Fruit fly (Drosophila melanogaster) whole organism, embryonic: ENCODE data around the gene CIA30.

Source experiments
- ATbp ChIP-seq: fragments of 200-800 bp; sonication (Bioruptor generic); optimal IDR thresholded peaks from 2 replicates; lab custom pipeline; 2017; ENCODE audit warnings: missing biosample characterization, mild to moderate bottlenecking, missing genetic modification characterization, missing genetic modification reagents
- Antp ChIP-seq: fragments of 200-800 bp; sonication (Bioruptor generic); optimal IDR thresholded peaks from 3 replicates; lab custom pipeline; 2016; ENCODE audit warnings: missing biosample characterization, missing genetic modification characterization
- B-H2 ChIP-seq: fragments of 200-800 bp; sonication (Bioruptor generic); optimal IDR thresholded peaks from 2 replicates; lab custom pipeline; 2018; ENCODE audit warnings: missing biosample characterization, mild to moderate bottlenecking, missing genetic modification characterization
- BEAF-32 ChIP-seq: fragments of 200-800 bp; sonication (Bioruptor generic); optimal IDR thresholded peaks from 3 replicates; lab custom pipeline; 2017; ENCODE audit warnings: missing biosample characterization, missing genetic modification characterization, mild to moderate bottlenecking, moderate library complexity, missing genetic modification reagents
- CG11247 ChIP-seq: fragments of 200-800 bp; sonication (Bioruptor generic); IDR thresholded peaks from 2 replicates; pipeline ENCODE4 v1.3.6; 2022; ENCODE audit warnings: missing biosample characterization, missing genetic modification characterization
- CG12236 ChIP-seq: fragments of 200-800 bp; sonication (Bioruptor generic); optimal IDR thresholded peaks from 2 replicates; lab custom pipeline; 2016; ENCODE audit warnings: missing biosample characterization, missing genetic modification characterization
- CG12391 ChIP-seq: fragments of 200-800 bp; sonication (Bioruptor generic); optimal IDR thresholded peaks from 3 replicates; lab custom pipeline; 2018; ENCODE audit warnings: missing biosample characterization, mild to moderate bottlenecking, missing genetic modification characterization, moderate library complexity
- CG12769 ChIP-seq: fragments of 200-800 bp; sonication (Bioruptor generic); optimal IDR thresholded peaks from 2 replicates; lab custom pipeline; 2019; ENCODE audit warnings: missing biosample characterization, mild to moderate bottlenecking, missing genetic modification characterization, moderate library complexity
- CG14860 ChIP-seq: fragments of 200-800 bp; sonication (Bioruptor generic); IDR thresholded peaks from 3 replicates; pipeline ENCODE4 v1.3.6; 2022; ENCODE audit warnings: missing biosample characterization, missing genetic modification characterization; ENCODE audit not compliant: partially characterized antibody
- CG14965 ChIP-seq: fragments of 200-800 bp; sonication (Bioruptor generic); optimal IDR thresholded peaks from 2 replicates; lab custom pipeline; 2016; ENCODE audit warnings: missing biosample characterization, missing genetic modification characterization, borderline replicate concordance
- CG15696 ChIP-seq: fragments of 200-800 bp; sonication (Bioruptor generic); optimal IDR thresholded peaks from 2 replicates; lab custom pipeline; 2019; ENCODE audit warnings: missing biosample characterization, mild to moderate bottlenecking, missing genetic modification characterization, moderate library complexity
- CG17359 ChIP-seq: fragments of 200-800 bp; sonication (Bioruptor generic); optimal IDR thresholded peaks from 3 replicates; lab custom pipeline; 2018; ENCODE audit warnings: missing biosample characterization, mild to moderate bottlenecking, missing genetic modification characterization, moderate library complexity
- CG1792 ChIP-seq: fragments of 200-800 bp; sonication (Bioruptor generic); optimal IDR thresholded peaks from 2 replicates; lab custom pipeline; 2016; ENCODE audit warnings: missing biosample characterization, missing genetic modification characterization
- CG1832 ChIP-seq: fragments of 200-800 bp; sonication (Bioruptor generic); optimal IDR thresholded peaks from 2 replicates; lab custom pipeline; 2017; ENCODE audit warnings: missing biosample characterization, mild to moderate bottlenecking, missing genetic modification characterization, inconsistent platforms
- CG18764 ChIP-seq: fragments of 200-800 bp; sonication (Bioruptor generic); optimal IDR thresholded peaks from 3 replicates; lab custom pipeline; 2016; ENCODE audit warnings: missing biosample characterization, missing genetic modification characterization
- CG32532 ChIP-seq: fragments of 200-800 bp; sonication (Bioruptor generic); IDR thresholded peaks from 2 replicates; pipeline ENCODE4 v1.3.6; 2022; ENCODE audit warnings: missing biosample characterization, missing genetic modification characterization
- CG3995 ChIP-seq: fragments of 200-800 bp; sonication (Bioruptor generic); optimal IDR thresholded peaks from 3 replicates; lab custom pipeline; 2016; ENCODE audit warnings: missing biosample characterization, missing genetic modification characterization
- CG4282 ChIP-seq: fragments of 200-800 bp; sonication (Bioruptor generic); optimal IDR thresholded peaks from 2 replicates; lab custom pipeline; 2016; ENCODE audit warnings: missing biosample characterization, missing genetic modification characterization
- CG4707 ChIP-seq: fragments of 200-800 bp; sonication (Bioruptor generic); optimal IDR thresholded peaks from 2 replicates; lab custom pipeline; 2018; ENCODE audit warnings: missing biosample characterization, mild to moderate bottlenecking, missing genetic modification characterization, moderate library complexity
- CG4820 ChIP-seq: fragments of 200-800 bp; sonication (Bioruptor generic); optimal IDR thresholded peaks from 3 replicates; lab custom pipeline; 2016; ENCODE audit warnings: missing biosample characterization, missing genetic modification characterization
- CG6854 ChIP-seq: fragments of 200-800 bp; sonication (Bioruptor generic); optimal IDR thresholded peaks from 3 replicates; lab custom pipeline; 2017; ENCODE audit warnings: missing biosample characterization, mild to moderate bottlenecking, missing genetic modification characterization
- CG7357 ChIP-seq: fragments of 200-800 bp; sonication (Bioruptor generic); IDR thresholded peaks from 3 replicates; pipeline ENCODE4 v1.3.6; 2022; ENCODE audit warnings: missing biosample characterization, missing genetic modification characterization
- CG8290 ChIP-seq, 3 experiments: fragments of 200-800 bp; sonication (Bioruptor generic); optimal IDR thresholded peaks; 2 replicates each; lab custom pipeline; 2016 to 2019; ENCODE audit warnings: missing biosample characterization in 3 of 3, missing genetic modification characterization in 3 of 3, mild to moderate bottlenecking in 2 of 3, moderate library complexity in 1 of 3
- CG8924 ChIP-seq: fragments of 200-800 bp; optimal IDR thresholded peaks from 3 replicates; lab custom pipeline; 2019; ENCODE audit warnings: missing biosample characterization, mild to moderate bottlenecking, missing genetic modification characterization, moderate library complexity
- CG9215 ChIP-seq: fragments of 200-800 bp; sonication (Bioruptor generic); IDR thresholded peaks from 2 replicates; pipeline ENCODE4 v1.3.6; 2022; ENCODE audit warnings: missing biosample characterization, missing genetic modification characterization
- CG9817 ChIP-seq: fragments of 200-800 bp; sonication (Bioruptor generic); optimal IDR thresholded peaks from 2 replicates; lab custom pipeline; 2018; ENCODE audit warnings: missing biosample characterization, mild to moderate bottlenecking, missing genetic modification characterization, moderate library complexity
- D19B ChIP-seq: fragments of 200-800 bp; sonication (Bioruptor generic); optimal IDR thresholded peaks from 2 replicates; lab custom pipeline; 2017; ENCODE audit warnings: missing biosample characterization, mild to moderate bottlenecking, missing genetic modification characterization
- Dfd ChIP-seq, 2 experiments: fragments of >200 bp; optimal IDR thresholded peaks; 2 replicates each; lab custom pipeline; 2017; ENCODE audit warnings: missing biosample characterization in 2 of 2, missing genetic modification characterization in 2 of 2
- Dp ChIP-seq: fragments of 200-800 bp; sonication (Bioruptor generic); optimal IDR thresholded peaks from 2 replicates; lab custom pipeline; 2018; ENCODE audit warnings: missing biosample characterization, mild to moderate bottlenecking, missing genetic modification characterization, moderate library complexity
- E2f1 ChIP-seq: fragments of 200-800 bp; sonication (Bioruptor generic); IDR thresholded peaks from 2 replicates; pipeline ENCODE4 v1.3.6; 2022; ENCODE audit warnings: missing biosample characterization, missing genetic modification characterization
- H15 ChIP-seq: fragments of 200-800 bp; sonication (Bioruptor generic); IDR thresholded peaks from 3 replicates; pipeline ENCODE4 v1.3.6; 2022; ENCODE audit warnings: missing biosample characterization, missing genetic modification characterization
- HmgD ChIP-seq: fragments of 200-800 bp; sonication (Bioruptor generic); optimal IDR thresholded peaks from 3 replicates; lab custom pipeline; 2016; ENCODE audit warnings: missing biosample characterization, missing genetic modification characterization
- Lhr ChIP-seq: fragments of 200-800 bp; sonication (Bioruptor generic); optimal IDR thresholded peaks from 3 replicates; lab custom pipeline; 2017; ENCODE audit warnings: mild to moderate bottlenecking, missing biosample characterization, missing genetic modification reagents, missing genetic modification characterization
- MTF-1 ChIP-seq: fragments of 200-800 bp; sonication (Bioruptor generic); optimal IDR thresholded peaks from 2 replicates; lab custom pipeline; 2018; ENCODE audit warnings: missing biosample characterization, mild to moderate bottlenecking, missing genetic modification characterization, borderline replicate concordance
- NFAT ChIP-seq: fragments of 200-800 bp; sonication (Bioruptor generic); IDR thresholded peaks from 2 replicates; pipeline ENCODE4 v1.3.6; 2022; ENCODE audit warnings: missing biosample characterization, missing genetic modification characterization
- Nf-YA ChIP-seq: fragments of 200-800 bp; sonication (Bioruptor generic); IDR thresholded peaks from 2 replicates; pipeline ENCODE4 v1.3.6; 2022; ENCODE audit warnings: missing biosample characterization, missing genetic modification characterization
- Xbp1 ChIP-seq: fragments of 200-800 bp; sonication (Bioruptor generic); optimal IDR thresholded peaks from 3 replicates; lab custom pipeline; 2016; ENCODE audit warnings: missing biosample characterization, mild to moderate bottlenecking, missing genetic modification characterization
- al ChIP-seq: fragments of 200-800 bp; sonication (Bioruptor generic); IDR thresholded peaks from 2 replicates; pipeline ENCODE4 v1.3.6; 2022; ENCODE audit warnings: missing biosample characterization, missing genetic modification characterization
- ase ChIP-seq: fragments of 200-800 bp; sonication (Bioruptor generic); IDR thresholded peaks from 3 replicates; pipeline ENCODE4 v1.3.6; 2022; ENCODE audit warnings: missing biosample characterization, missing genetic modification characterization
- ato ChIP-seq: fragments of 200-800 bp; sonication (Bioruptor generic); IDR thresholded peaks from 2 replicates; pipeline ENCODE4 v1.3.6; 2022; ENCODE audit warnings: missing biosample characterization, missing genetic modification characterization; ENCODE audit not compliant: partially characterized antibody
- gcm ChIP-seq: fragments of 200-800 bp; sonication (Bioruptor generic); optimal IDR thresholded peaks from 2 replicates; lab custom pipeline; 2019; ENCODE audit warnings: missing biosample characterization, mild to moderate bottlenecking, missing genetic modification characterization, moderate library complexity
- gt ChIP-seq: fragments of 200-800 bp; sonication (Bioruptor generic); IDR thresholded peaks from 2 replicates; pipeline ENCODE4 v1.3.6; 2022; ENCODE audit warnings: missing biosample characterization, missing genetic modification characterization
- hkb ChIP-seq, 2 experiments: fragments of 200-800 bp in 1 of 2; fragments of >200 bp in 1 of 2; sonication (Bioruptor generic) in 1 of 2; IDR thresholded peaks in 1 of 2; optimal IDR thresholded peaks in 1 of 2; 2 replicates each; pipeline versions ENCODE4 v1.3.6 to Lab custom; 2017 to 2022; ENCODE audit warnings: missing biosample characterization in 1 of 2, missing genetic modification characterization in 1 of 2
- lola ChIP-seq, 3 experiments: fragments of >200 bp in 2 of 3; fragments of 200-800 bp in 1 of 3; sonication (Bioruptor generic) in 1 of 3; optimal IDR thresholded peaks; 2 replicates each; lab custom pipeline; 2017 to 2019; ENCODE audit warnings: missing biosample characterization in 3 of 3, missing genetic modification characterization in 3 of 3, mild to moderate bottlenecking in 1 of 3, moderate library complexity in 1 of 3
- salm ChIP-seq: fragments of 200-800 bp; sonication (Bioruptor generic); optimal IDR thresholded peaks from 2 replicates; lab custom pipeline; 2018; ENCODE audit warnings: missing biosample characterization, mild to moderate bottlenecking, missing genetic modification characterization
- slbo ChIP-seq: fragments of 200-800 bp; sonication (Bioruptor generic); IDR thresholded peaks from 2 replicates; pipeline ENCODE4 v1.3.6; 2022; ENCODE audit warnings: missing biosample characterization, missing genetic modification characterization
- trh ChIP-seq: fragments of 200-800 bp; sonication (Bioruptor generic); optimal IDR thresholded peaks from 2 replicates; lab custom pipeline; 2016; ENCODE audit warnings: missing biosample characterization, missing genetic modification characterization
- zen2 ChIP-seq: fragments of 200-800 bp; sonication (Bioruptor generic); IDR thresholded peaks from 3 replicates; pipeline ENCODE4 v1.3.6; 2022; ENCODE audit warnings: missing biosample characterization, missing genetic modification characterization; ENCODE audit not compliant: partially characterized antibody

CIA30 gene

dm6 chr3R:29772090-29772794, 35.5 kb downstream of the CIA30 start (continued):
- TF ChIP-seq Nf-YA (GFP tag; lab: Robert Waterston, UW), result no peak
- no peak for TF ChIP-seq Dp (GFP tag; lab: Kevin White, UChicago)
- peak; percentile 31 for TF ChIP-seq CG15696 (tag; lab: Kevin White, UChicago)
- no peak for TF ChIP-seq CG7357
- no peak for TF ChIP-seq gcm (GFP tag; lab: Kevin White, UChicago)
- peak; percentile 8 for TF ChIP-seq CG17359
- TF ChIP-seq CG8290 (GFP tag; optimal IDR thresholded peaks at IDR 0.05; lab: Kevin White, UChicago), result peak; percentile 34
- TF ChIP-seq CG8290 (tag; optimal IDR thresholded peaks at IDR 0.05; lab: Kevin White, UChicago), result peak in 1 of 2 experiments; percentile 61
- no peak for TF ChIP-seq zen2 (GFP tag; lab: Robert Waterston, UW)
- TF ChIP-seq CG11247 (GFP tag; lab: Robert Waterston, UW), result no peak
- no peak for TF ChIP-seq CG12236
- TF ChIP-seq ato (GFP tag; lab: Robert Waterston, UW), result no peak
- no peak for TF ChIP-seq CG12769 (tag; lab: Kevin White, UChicago)
- peak; percentile 2 for TF ChIP-seq CG3995
- no peak for TF ChIP-seq Lhr (GFP tag; lab: Kevin White, UChicago)
- TF ChIP-seq Dfd (GFP tag; optimal IDR thresholded peaks at IDR 0.05; lab: Kevin White, UChicago), result no peak
- TF ChIP-seq hkb (optimal IDR thresholded peaks at IDR 0.05; lab: Kevin White, UChicago), result no peak
- no peak for TF ChIP-seq hkb (GFP tag; IDR thresholded peaks at IDR 0.05; lab: Robert Waterston, UW)
- TF ChIP-seq ase, result no peak
- TF ChIP-seq CG6854 (GFP tag; lab: Kevin White, UChicago), result no peak
- peak; percentile 64 for TF ChIP-seq BEAF-32
- no peak for TF ChIP-seq gt (GFP tag; lab: Robert Waterston, UW)
- peak; percentile 32; the same call in 1 of the 2 replicates for TF ChIP-seq CG9215
- TF ChIP-seq Xbp1 (GFP tag; lab: Kevin White, UChicago), result peak; percentile 9
- TF ChIP-seq CG4707 (GFP tag; lab: Kevin White, UChicago), result no peak
- no peak for TF ChIP-seq B-H2 (GFP tag; lab: Kevin White, UChicago)
- no peak for TF ChIP-seq HmgD
- TF ChIP-seq E2f1 (GFP tag; lab: Robert Waterston, UW), result no peak
- TF ChIP-seq CG1792 (GFP tag; lab: Kevin White, UChicago), result no peak
- no peak for TF ChIP-seq CG8924 (tag; lab: Kevin White, UChicago)
- no peak for TF ChIP-seq CG14965 (GFP tag; lab: Kevin White, UChicago)
- no peak for TF ChIP-seq CG18764 (GFP tag; lab: Kevin White, UChicago)
- no peak for TF ChIP-seq trh (GFP tag; lab: Kevin White, UChicago)
- no peak for TF ChIP-seq H15
- TF ChIP-seq al (GFP tag; lab: Robert Waterston, UW), result 0 out of 2 replicates have a peak, but pooled peaks have one; percentile 22
- TF ChIP-seq salm (tag; lab: Kevin White, UChicago), result no peak
- TF ChIP-seq CG4282 (GFP tag; lab: Kevin White, UChicago), result no peak
- TF ChIP-seq CG12391, result peak; percentile 40
- peak in 1 of 3 experiments; percentile 69 for TF ChIP-seq lola (GFP tag; optimal IDR thresholded peaks at IDR 0.05; lab: Kevin White, UChicago)
- TF ChIP-seq MTF-1 (GFP tag; lab: Kevin White, UChicago), result no peak
- TF ChIP-seq CG9817, result peak; percentile 35
- no peak for TF ChIP-seq CG1832
- TF ChIP-seq CG32532 (GFP tag; lab: Robert Waterston, UW), result no peak
- peak; percentile 42 for TF ChIP-seq D19B (GFP tag; lab: Kevin White, UChicago)
- peak; percentile 44 for TF ChIP-seq slbo (GFP tag; lab: Robert Waterston, UW)
- peak; percentile 8 for TF ChIP-seq Antp (GFP tag; lab: Kevin White, UChicago)
- no peak for TF ChIP-seq ATbp
- TF ChIP-seq NFAT (GFP tag; lab: Robert Waterston, UW), result peak; percentile 75
- TF ChIP-seq CG14860 (GFP tag; lab: Robert Waterston, UW), result 0 out of 3 replicates have a peak, but pooled peaks have one; percentile 15
- TF ChIP-seq CG4820 (GFP tag; lab: Kevin White, UChicago), result peak; percentile 33
